Fruit fly (Drosophila melanogaster) whole organism, embryonic: ENCODE data around the gene APP-BP1.

Source experiments
- Atf-2 ChIP-seq: fragments of 200-800 bp; sonication (Bioruptor generic); optimal IDR thresholded peaks from 2 replicates; lab custom pipeline; 2016; ENCODE audit warnings: missing biosample characterization, missing genetic modification characterization
- B-H1 ChIP-seq: fragments of 200-800 bp; sonication (Bioruptor generic); IDR thresholded peaks from 3 replicates; pipeline ENCODE4 v1.3.6; 2022; ENCODE audit warnings: missing biosample characterization, missing genetic modification characterization
- BtbVII ChIP-seq: fragments of 200-800 bp; sonication (Bioruptor generic); optimal IDR thresholded peaks from 3 replicates; lab custom pipeline; 2017; ENCODE audit warnings: missing biosample characterization, mild to moderate bottlenecking, missing genetic modification characterization
- CG10274 ChIP-seq: fragments of 200-800 bp; sonication (Bioruptor generic); optimal IDR thresholded peaks from 3 replicates; lab custom pipeline; 2017; ENCODE audit warnings: missing biosample characterization, mild to moderate bottlenecking, missing genetic modification characterization
- CG10366 ChIP-seq: fragments of 200-800 bp; sonication (Bioruptor generic); IDR thresholded peaks from 2 replicates; pipeline ENCODE4 v1.3.6; 2022; ENCODE audit warnings: missing biosample characterization, missing genetic modification characterization
- CG11696 ChIP-seq: fragments of 200-800 bp; sonication (Bioruptor generic); IDR thresholded peaks from 2 replicates; pipeline ENCODE4 v1.3.6; 2022; ENCODE audit warnings: missing biosample characterization, missing genetic modification characterization
- CG15479 ChIP-seq: fragments of 200-800 bp; sonication (Bioruptor generic); optimal IDR thresholded peaks from 3 replicates; lab custom pipeline; 2019; ENCODE audit warnings: missing biosample characterization, mild to moderate bottlenecking, missing genetic modification characterization, moderate library complexity
- CG16815 ChIP-seq: fragments of 200-800 bp; sonication (Bioruptor generic); optimal IDR thresholded peaks from 3 replicates; lab custom pipeline; 2017; ENCODE audit warnings: missing biosample characterization, mild to moderate bottlenecking, missing genetic modification characterization
- CG31224 ChIP-seq: fragments of 200-800 bp; sonication (Bioruptor generic); IDR thresholded peaks from 2 replicates; pipeline ENCODE4 v1.3.6; 2022; ENCODE audit warnings: missing biosample characterization, missing genetic modification characterization
- CG31388 ChIP-seq: fragments of 200-800 bp; sonication (Bioruptor generic); optimal IDR thresholded peaks from 2 replicates; lab custom pipeline; 2016; ENCODE audit warnings: missing biosample characterization, missing genetic modification characterization
- CG7839 ChIP-seq: fragments of 200-800 bp; sonication (Bioruptor generic); optimal IDR thresholded peaks from 3 replicates; lab custom pipeline; 2018; ENCODE audit warnings: missing biosample characterization, mild to moderate bottlenecking, missing genetic modification characterization, moderate library complexity
- CG8359 ChIP-seq: fragments of 200-800 bp; sonication (Bioruptor generic); optimal IDR thresholded peaks from 2 replicates; lab custom pipeline; 2017; ENCODE audit warnings: missing biosample characterization, mild to moderate bottlenecking, missing genetic modification characterization, borderline replicate concordance
- CG8765 ChIP-seq: fragments of 200-800 bp; sonication (Bioruptor generic); IDR thresholded peaks from 2 replicates; pipeline ENCODE4 v1.3.6; 2022; ENCODE audit warnings: missing biosample characterization, missing genetic modification characterization
- E2f2 ChIP-seq: fragments of 200-800 bp; sonication (Bioruptor generic); IDR thresholded peaks from 2 replicates; pipeline ENCODE4 v1.3.6; 2022; ENCODE audit warnings: missing biosample characterization, missing genetic modification characterization
- Fer3 ChIP-seq: fragments of 200-800 bp; sonication (Bioruptor generic); optimal IDR thresholded peaks from 2 replicates; lab custom pipeline; 2018; ENCODE audit warnings: missing biosample characterization, mild to moderate bottlenecking, missing genetic modification characterization, moderate library complexity
- H15 ChIP-seq: fragments of 200-800 bp; sonication (Bioruptor generic); IDR thresholded peaks from 3 replicates; pipeline ENCODE4 v1.3.6; 2022; ENCODE audit warnings: missing biosample characterization, missing genetic modification characterization
- HHEX ChIP-seq: fragments of 200-800 bp; sonication (Bioruptor generic); optimal IDR thresholded peaks from 3 replicates; lab custom pipeline; 2017; ENCODE audit warnings: missing biosample characterization, mild to moderate bottlenecking, missing genetic modification characterization, missing genetic modification reagents
- HLH54F ChIP-seq: fragments of 200-800 bp; sonication (Bioruptor generic); optimal IDR thresholded peaks from 3 replicates; lab custom pipeline; 2016; ENCODE audit warnings: missing biosample characterization, missing genetic modification characterization
- Hand ChIP-seq: fragments of 200-800 bp; sonication (Bioruptor generic); optimal IDR thresholded peaks from 2 replicates; lab custom pipeline; 2017; ENCODE audit warnings: mild to moderate bottlenecking, missing biosample characterization, missing genetic modification reagents, missing genetic modification characterization
- Hr51 ChIP-seq, 2 experiments: fragments of 200-800 bp; sonication (Bioruptor generic); optimal IDR thresholded peaks; 2 replicates in 1 of 2; 3 replicates in 1 of 2; lab custom pipeline; 2016 to 2018; ENCODE audit warnings: missing biosample characterization in 2 of 2, missing genetic modification characterization in 2 of 2, mild to moderate bottlenecking in 1 of 2, moderate library complexity in 1 of 2
- Hsf ChIP-seq: fragments of 200-800 bp; sonication (Bioruptor generic); optimal IDR thresholded peaks from 3 replicates; lab custom pipeline; 2016; ENCODE audit warnings: missing biosample characterization, missing genetic modification characterization
- Jarid2 ChIP-seq: fragments of 200-800 bp; sonication (Bioruptor generic); optimal IDR thresholded peaks from 3 replicates; lab custom pipeline; 2017; ENCODE audit warnings: mild to moderate bottlenecking, missing biosample characterization, missing genetic modification reagents, missing genetic modification characterization
- Kr ChIP-seq: fragments of 200-800 bp; sonication (Bioruptor generic); optimal IDR thresholded peaks from 2 replicates; lab custom pipeline; 2017; ENCODE audit warnings: missing biosample characterization, mild to moderate bottlenecking, missing genetic modification characterization
- Med ChIP-seq: fragments of 200-800 bp; sonication (Bioruptor generic); peaks from one replicate; lab custom pipeline; 2016; ENCODE audit warnings: missing biosample characterization, missing genetic modification characterization, mild to moderate bottlenecking, inconsistent platforms, moderate library complexity
- Nf-YC ChIP-seq: fragments of 200-800 bp; optimal IDR thresholded peaks from 3 replicates; lab custom pipeline; 2019; ENCODE audit warnings: missing biosample characterization, mild to moderate bottlenecking, missing genetic modification characterization, moderate library complexity
- Pdp1 ChIP-seq, 2 experiments: fragments of 200-800 bp; sonication (Bioruptor generic); optimal IDR thresholded peaks; 3 replicates each; lab custom pipeline; 2016; ENCODE audit warnings: missing biosample characterization in 2 of 2, missing genetic modification characterization in 2 of 2, mild to moderate bottlenecking in 1 of 2, moderate library complexity in 1 of 2
- Rx ChIP-seq: fragments of 200-800 bp; sonication (Bioruptor generic); IDR thresholded peaks from 2 replicates; pipeline ENCODE4 v1.3.6; 2022; ENCODE audit warnings: missing biosample characterization, missing genetic modification characterization
- Sox100B ChIP-seq: fragments of 200-800 bp; sonication (Bioruptor generic); optimal IDR thresholded peaks from 3 replicates; lab custom pipeline; 2018; ENCODE audit warnings: missing biosample characterization, mild to moderate bottlenecking, missing genetic modification characterization
- Ssrp ChIP-seq: fragments of 200-800 bp; sonication (Bioruptor generic); optimal IDR thresholded peaks from 2 replicates; lab custom pipeline; 2018; ENCODE audit warnings: missing biosample characterization, mild to moderate bottlenecking, missing genetic modification characterization, moderate library complexity
- Tbp ChIP-seq: fragments of >200 bp; optimal IDR thresholded peaks from 2 replicates; lab custom pipeline; 2018; ENCODE audit warnings: missing biosample characterization, missing genetic modification characterization
- cato ChIP-seq: fragments of 200-800 bp; sonication (Bioruptor generic); optimal IDR thresholded peaks from 2 replicates; lab custom pipeline; 2016; ENCODE audit warnings: missing biosample characterization, missing genetic modification characterization, borderline replicate concordance
- ci ChIP-seq: fragments of 200-800 bp; sonication (Bioruptor generic); IDR thresholded peaks from 3 replicates; pipeline ENCODE4 v1.3.6; 2022; ENCODE audit warnings: missing biosample characterization, missing genetic modification characterization
- fd102C ChIP-seq: fragments of 200-800 bp; sonication (Bioruptor generic); optimal IDR thresholded peaks from 2 replicates; lab custom pipeline; 2018; ENCODE audit warnings: missing biosample characterization, mild to moderate bottlenecking, missing genetic modification characterization, moderate library complexity
- h ChIP-seq: fragments of >200 bp; optimal IDR thresholded peaks from 2 replicates; lab custom pipeline; 2017
- hbn ChIP-seq: fragments of 200-800 bp; sonication (Bioruptor generic); IDR thresholded peaks from 2 replicates; pipeline ENCODE4 v1.3.6; 2022; ENCODE audit warnings: missing biosample characterization, missing genetic modification characterization; ENCODE audit not compliant: partially characterized antibody
- lola ChIP-seq, 3 experiments: fragments of >200 bp in 2 of 3; fragments of 200-800 bp in 1 of 3; sonication (Bioruptor generic) in 1 of 3; optimal IDR thresholded peaks; 2 replicates each; lab custom pipeline; 2017 to 2019; ENCODE audit warnings: missing biosample characterization in 3 of 3, missing genetic modification characterization in 3 of 3, mild to moderate bottlenecking in 1 of 3, moderate library complexity in 1 of 3
- maf-S ChIP-seq: fragments of 200-800 bp; sonication (Bioruptor generic); optimal IDR thresholded peaks from 2 replicates; lab custom pipeline; 2016; ENCODE audit warnings: missing biosample characterization, missing genetic modification characterization
- odd ChIP-seq: fragments of 200-800 bp; sonication (Bioruptor generic); optimal IDR thresholded peaks from 2 replicates; lab custom pipeline; 2017; ENCODE audit warnings: missing biosample characterization, mild to moderate bottlenecking, missing genetic modification characterization
- phol ChIP-seq: fragments of 200-800 bp; sonication (Bioruptor generic); optimal IDR thresholded peaks from 3 replicates; lab custom pipeline; 2018; ENCODE audit warnings: missing biosample characterization, mild to moderate bottlenecking, missing genetic modification characterization, moderate library complexity
- prd ChIP-seq, 3 experiments: fragments of >200 bp in 2 of 3; fragments of 200-800 bp in 1 of 3; sonication (Bioruptor generic) in 1 of 3; optimal IDR thresholded peaks in 2 of 3; IDR thresholded peaks in 1 of 3; 2 replicates in 2 of 3; 3 replicates in 1 of 3; pipeline versions ENCODE4 v1.3.6 to Lab custom; 2017 to 2022; ENCODE audit warnings: missing biosample characterization in 1 of 3, missing genetic modification characterization in 1 of 3
- salm ChIP-seq: fragments of 200-800 bp; sonication (Bioruptor generic); optimal IDR thresholded peaks from 2 replicates; lab custom pipeline; 2018; ENCODE audit warnings: missing biosample characterization, mild to moderate bottlenecking, missing genetic modification characterization
- so ChIP-seq: fragments of 200-800 bp; sonication (Bioruptor generic); IDR thresholded peaks from 3 replicates; pipeline ENCODE4 v1.3.6; 2022; ENCODE audit warnings: missing biosample characterization, missing genetic modification characterization
- ssp ChIP-seq: fragments of 200-800 bp; sonication (Bioruptor generic); IDR thresholded peaks from 2 replicates; pipeline ENCODE4 v1.3.6; 2022; ENCODE audit warnings: missing biosample characterization, missing genetic modification characterization
- sug ChIP-seq: fragments of 200-800 bp; optimal IDR thresholded peaks from 2 replicates; lab custom pipeline; 2019; ENCODE audit warnings: missing biosample characterization, mild to moderate bottlenecking, missing genetic modification characterization, moderate library complexity
- trh ChIP-seq: fragments of 200-800 bp; sonication (Bioruptor generic); optimal IDR thresholded peaks from 2 replicates; lab custom pipeline; 2016; ENCODE audit warnings: missing biosample characterization, missing genetic modification characterization
- vvl ChIP-seq: fragments of 200-800 bp; sonication (Bioruptor generic); IDR thresholded peaks from 2 replicates; pipeline ENCODE4 v1.3.6; 2022; ENCODE audit warnings: missing biosample characterization, missing genetic modification characterization
- wek ChIP-seq: fragments of 200-800 bp; sonication (Bioruptor generic); optimal IDR thresholded peaks from 3 replicates; lab custom pipeline; 2018; ENCODE audit warnings: missing biosample characterization, mild to moderate bottlenecking, missing genetic modification characterization, moderate library complexity
- z ChIP-seq: fragments of 200-800 bp; sonication (Bioruptor generic); IDR thresholded peaks from 3 replicates; pipeline ENCODE4 v1.3.6; 2022; ENCODE audit warnings: missing biosample characterization, missing genetic modification characterization
- zfh1 ChIP-seq: fragments of 200-800 bp; sonication (Bioruptor generic); IDR thresholded peaks from 3 replicates; pipeline ENCODE4 v1.3.6; 2022; ENCODE audit warnings: missing biosample characterization, missing genetic modification characterization

APP-BP1 gene

dm6 chr3L:11091943-11092609 is 6.1 kb upstream of the APP-BP1 start (continued):
- TF ChIP-seq H15 = peak; percentile 37; the same call in 2 of the 3 replicates
- TF ChIP-seq h (lab: Kevin White, UChicago) = no peak
- peak; percentile 72 for TF ChIP-seq HLH54F (GFP tag; lab: Kevin White, UChicago)
- peak; percentile 66; the same call in 2 of the 3 replicates for TF ChIP-seq zfh1 (GFP tag; lab: Robert Waterston, UW)
- no peak for TF ChIP-seq CG10366
- peak; percentile 57 for TF ChIP-seq Hsf (GFP tag; lab: Kevin White, UChicago)
- peak; percentile 11 for TF ChIP-seq sug (tag; lab: Kevin White, UChicago)
- TF ChIP-seq ssp (GFP tag; lab: Robert Waterston, UW) = no peak
- 0 out of 2 replicates have a peak, but pooled peaks have one; percentile 26 for TF ChIP-seq Rx (GFP tag; lab: Robert Waterston, UW)
- TF ChIP-seq CG16815 = peak; percentile 37
- TF ChIP-seq CG31388 = no peak
- TF ChIP-seq cato (GFP tag; lab: Kevin White, UChicago) = no peak
- TF ChIP-seq HHEX = peak; percentile 69
- TF ChIP-seq CG10274 = no peak
- TF ChIP-seq Kr (GFP tag; lab: Kevin White, UChicago) = no peak
- no peak for TF ChIP-seq Ssrp (tag; lab: Kevin White, UChicago)
- no peak for TF ChIP-seq CG31224 (GFP tag; lab: Robert Waterston, UW)
- TF ChIP-seq E2f2 (GFP tag; lab: Robert Waterston, UW) = peak; percentile 34; the same call in 1 of the 2 replicates
- no peak for TF ChIP-seq BtbVII
- peak; percentile 43 for TF ChIP-seq CG7839 (tag; lab: Kevin White, UChicago)
- TF ChIP-seq so (GFP tag; lab: Robert Waterston, UW) = no peak
- TF ChIP-seq lola (GFP tag; optimal IDR thresholded peaks at IDR 0.05; lab: Kevin White, UChicago) = no peak
- TF ChIP-seq Hand (GFP tag; lab: Kevin White, UChicago) = peak; percentile 30
- TF ChIP-seq CG11696 = no peak
- peak; percentile 92 for TF ChIP-seq Med
- TF ChIP-seq Atf-2 (GFP tag; lab: Kevin White, UChicago) = peak; percentile 34
- TF ChIP-seq salm (tag; lab: Kevin White, UChicago) = no peak
- TF ChIP-seq Pdp1 (GFP tag; optimal IDR thresholded peaks at IDR 0.05; lab: Kevin White, UChicago) = peak; percentile 37 to 98
- no peak for TF ChIP-seq prd (optimal IDR thresholded peaks at IDR 0.05; lab: Kevin White, UChicago)
- TF ChIP-seq prd (GFP tag; IDR thresholded peaks at IDR 0.05; lab: Robert Waterston, UW) = peak; percentile 52
- peak; percentile 79 for TF ChIP-seq vvl
- TF ChIP-seq odd = no peak
- TF ChIP-seq maf-S (GFP tag; lab: Kevin White, UChicago) = peak; percentile 64
- no peak for TF ChIP-seq B-H1
- no peak for TF ChIP-seq fd102C (GFP tag; lab: Kevin White, UChicago)
- TF ChIP-seq Tbp = no peak
- no peak for TF ChIP-seq CG15479 (GFP tag; lab: Kevin White, UChicago)
- TF ChIP-seq hbn = no peak; the same call in 1 of the 2 replicates
- TF ChIP-seq trh (GFP tag; lab: Kevin White, UChicago) = no peak
- no peak for TF ChIP-seq CG8765 (GFP tag; lab: Robert Waterston, UW)
- peak; percentile 10 for TF ChIP-seq Nf-YC (tag; lab: Kevin White, UChicago)
- peak; percentile 24 for TF ChIP-seq Fer3 (tag; lab: Kevin White, UChicago)
- no peak for TF ChIP-seq CG8359 (GFP tag; lab: Kevin White, UChicago)
- TF ChIP-seq Jarid2 (GFP tag; lab: Kevin White, UChicago) = no peak
- TF ChIP-seq Sox100B = peak; percentile 14
- TF ChIP-seq Hr51 (GFP tag; optimal IDR thresholded peaks at IDR 0.05; lab: Kevin White, UChicago) = peak in 1 of 2 experiments; percentile 66
- no peak for TF ChIP-seq phol
- TF ChIP-seq ci (GFP tag; lab: Robert Waterston, UW) = peak; percentile 77; the same call in 2 of the 3 replicates
- TF ChIP-seq wek (GFP tag; lab: Kevin White, UChicago) = no peak
- TF ChIP-seq z (GFP tag; lab: Robert Waterston, UW) = no peak
